Worm (Caenorhabditis elegans) whole organism, midembryonic: ENCODE measurements around the gene Y53G8AR.9.

Experiments used
- T22C8.4 ChIP-seq: fragments of 200-800 bp; sonication (Bioruptor generic); IDR thresholded peaks from 2 replicates; pipeline ENCODE4 v1.3.6; 2022; ENCODE audit warnings: missing genetic modification characterization, missing compliant biosample characterization
- cog-1 ChIP-seq: sonication (generic microtip); optimal IDR thresholded peaks from 2 replicates; lab custom pipeline; 2016; ENCODE audit warnings: missing genetic modification characterization, missing compliant biosample characterization
- flt-1 ChIP-seq: fragments of 200-800 bp; sonication (Bioruptor generic); IDR thresholded peaks from 2 replicates; pipeline ENCODE4 v1.3.6; 2022; ENCODE audit warnings: missing genetic modification characterization, missing compliant biosample characterization
- med-1 ChIP-seq: sonication (generic microtip); optimal IDR thresholded peaks from 2 replicates; lab custom pipeline; 2017; ENCODE audit warnings: missing genetic modification characterization, mild to moderate bottlenecking, missing compliant biosample characterization, antibody characterized with exemption, missing genetic modification reagents; ENCODE audit not compliant: insufficient read depth
- ref-1 ChIP-seq: fragments of 200-800 bp; sonication (Bioruptor generic); conservative IDR thresholded peaks from 2 replicates; pipeline ENCODE4 v1.3.6; 2022; ENCODE audit warnings: missing genetic modification reagents, missing genetic modification characterization, missing compliant biosample characterization
- tab-1 ChIP-seq: fragments of 200-800 bp; sonication (Bioruptor generic); IDR thresholded peaks from 2 replicates; pipeline ENCODE4 v1.3.6; 2022; ENCODE audit warnings: missing genetic modification characterization, missing compliant biosample characterization
- ztf-23 ChIP-seq: fragments of 200-800 bp; sonication (Bioruptor generic); IDR thresholded peaks from 2 replicates; pipeline ENCODE4 v1.3.6; 2022; ENCODE audit warnings: missing genetic modification reagents, missing genetic modification characterization, missing compliant biosample characterization
- ztf-29 ChIP-seq: fragments of 200-800 bp; sonication (Bioruptor generic); IDR thresholded peaks from 2 replicates; pipeline ENCODE4 v1.3.6; 2022; ENCODE audit warnings: missing genetic modification reagents, missing genetic modification characterization, missing compliant biosample characterization

- TF ChIP-seq ztf-29 (no peak), med-1 (GFP tag; lab: Kevin White, UChicago) (no peak), ref-1 (GFP tag; lab: Robert Waterston, UW) (no peak), flt-1 (GFP tag; lab: Robert Waterston, UW) (no peak), ztf-23 (GFP tag; lab: Robert Waterston, UW) (no peak), tab-1 (GFP tag; lab: Robert Waterston, UW) (no peak), cog-1 (tag; lab: Kevin White, UChicago) (no peak), T22C8.4 (GFP tag; lab: Robert Waterston, UW) (no peak)
Observed at ce11 chrIII:3351672-3352071, 30.6 kb upstream of the Y53G8AR.9 start.
